Fruit fly (Drosophila melanogaster): Measurements from ENCODE around the gene TyrRS.

Gene TyrRS

dm6 chr3L:16381184-16381797, 37.8 kb downstream of the TyrRS start, which contains the start of gene Agpat4:
Gene Agpat4 (minus strand): TSS chr3L:16381570.
- no peak for TF ChIP-seq CG17801 (GFP tag; optimal IDR thresholded peaks at IDR 0.05; ENCODE audit: partially characterized antibody)

- TF ChIP-seq CG17801 (GFP tag; optimal IDR thresholded peaks at IDR 0.05; ENCODE audit: partially characterized antibody) = peak; percentile 74
Measured at dm6 chr3L:16380770-16381169, 38.3 kb downstream of the TyrRS start.

DNA sequence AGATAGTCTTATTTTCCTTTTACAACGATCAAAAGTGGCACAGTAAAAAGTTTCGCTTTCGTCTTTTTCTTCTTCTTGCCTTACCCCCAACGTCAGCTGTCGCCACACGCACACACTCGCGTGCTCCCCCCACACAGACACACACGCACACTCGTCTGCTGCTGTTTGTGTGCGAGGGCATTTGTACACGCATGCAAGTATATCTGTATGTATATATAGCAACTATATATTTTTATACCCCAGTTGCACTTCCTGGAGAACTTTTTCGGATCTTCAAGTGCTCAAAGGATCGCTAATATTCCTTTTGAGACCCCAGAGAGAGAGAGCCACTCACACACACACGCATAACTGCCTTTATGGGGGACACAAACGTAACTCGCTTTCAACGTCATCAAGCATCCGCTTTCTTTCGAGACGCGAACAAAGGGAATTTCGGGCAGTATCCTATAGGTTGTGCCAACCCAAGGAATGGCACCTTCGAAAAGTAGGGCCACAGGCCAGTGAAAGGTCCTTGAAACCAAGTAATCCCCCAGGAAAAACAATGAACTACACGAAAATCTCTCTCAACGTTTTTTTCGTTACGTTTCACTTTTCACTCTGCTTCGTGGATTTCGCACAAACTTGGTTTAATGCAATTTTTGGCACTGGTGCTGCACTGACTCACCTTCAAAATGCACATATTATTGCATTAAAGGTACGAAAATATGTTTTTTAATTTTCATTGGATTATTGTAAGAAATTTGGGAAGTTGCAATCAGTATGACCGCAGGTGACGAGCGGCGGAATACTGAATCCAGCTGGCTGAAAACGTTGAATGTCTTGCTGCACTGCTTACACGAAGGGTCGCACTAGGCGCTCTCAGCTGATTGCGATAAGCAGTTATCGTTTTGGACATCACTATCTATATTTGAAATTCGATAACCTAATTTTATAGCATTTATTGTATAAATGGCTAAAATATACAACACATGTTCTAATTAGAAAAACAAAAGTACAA, 41.0 kb downstream of the TyrRS start, which contains the start of gene roq:
roq (minus strand) TSS at position 799 of the 997 bp plus-strand sequence.
- TF ChIP-seq CG17801 (GFP tag; optimal IDR thresholded peaks at IDR 0.05; ENCODE audit: partially characterized antibody) = peak; percentile 21

- TF ChIP-seq CG17801 (GFP tag; optimal IDR thresholded peaks at IDR 0.05; ENCODE audit: partially characterized antibody) = no peak
Measured at dm6 chr3L:16369526-16369925, 49.6 kb downstream of the TyrRS start, which contains the start of gene CG18814. Gene CG18814 (plus strand): TSS chr3L:16369826.

DNA sequence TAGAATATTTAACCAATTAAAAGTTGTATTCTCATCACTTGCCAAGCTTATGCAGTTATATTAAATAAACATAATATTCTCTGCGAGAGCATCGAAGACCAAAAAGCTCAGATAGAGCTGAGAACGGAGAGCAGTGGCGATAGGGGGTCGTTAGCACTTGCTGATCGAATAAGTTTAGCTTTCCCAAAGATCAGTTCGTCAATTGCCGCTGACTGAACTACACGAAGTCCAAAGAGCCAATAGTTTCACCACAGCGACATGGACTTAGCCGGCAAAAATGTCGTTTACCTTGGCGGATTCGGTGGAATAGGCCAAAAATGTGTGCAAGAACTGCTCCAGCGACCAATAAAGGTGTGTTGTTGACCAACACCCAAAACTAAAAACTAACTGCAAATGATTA, 50.9 kb downstream of the TyrRS start, which contains the start of gene CG4842:
CG4842 (plus strand) TSS at position 191 of the 400 bp plus-strand sequence.
- TF ChIP-seq CG17801 (GFP tag; optimal IDR thresholded peaks at IDR 0.05; ENCODE audit: partially characterized antibody) = no peak
